Worm (Caenorhabditis elegans): Measurements from ENCODE around the gene srt-11.

Gene srt-11

DNA sequence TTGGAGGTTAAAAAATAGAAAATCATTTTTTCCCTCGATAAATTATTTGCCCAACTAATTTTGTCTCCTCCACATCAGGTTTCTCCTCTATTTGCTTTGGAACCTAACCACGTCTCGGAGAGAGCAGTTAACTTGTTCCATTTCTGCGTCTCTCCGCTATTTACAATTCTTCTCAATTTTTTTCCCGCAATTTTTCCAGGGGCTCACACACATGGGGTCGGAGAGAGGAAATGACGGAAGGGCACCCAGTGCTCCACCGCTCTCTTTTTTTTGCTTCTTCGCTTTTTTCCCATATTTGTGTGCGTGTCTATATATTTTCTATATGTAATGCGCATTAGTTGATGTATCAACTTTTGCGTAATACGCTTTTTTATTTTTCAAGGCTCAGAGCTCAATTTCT is 4.8 kb downstream of the srt-11 start (continued):
- TF ChIP-seq efl-1 (optimal IDR thresholded peaks at IDR 0.05) = peak; percentile 42 to 45
- peak; percentile 27 to 35 for TF ChIP-seq efl-1 (GFP tag; optimal IDR thresholded peaks at IDR 0.05 in 1 of 2)
- TF ChIP-seq snu-23 (GFP tag; optimal IDR thresholded peaks at IDR 0.05) = no peak
- TF ChIP-seq unc-30 (tag; optimal IDR thresholded peaks at IDR 0.05) = no peak
- TF ChIP-seq dpl-1 (GFP tag; optimal IDR thresholded peaks at IDR 0.05) = peak in 1 of 3 experiments; percentile 62
- TF ChIP-seq ces-1 (GFP tag; optimal IDR thresholded peaks at IDR 0.05) = no peak
- TF ChIP-seq nhr-84 (tag; optimal IDR thresholded peaks at IDR 0.05) = no peak
- no peak for TF ChIP-seq lin-13 (GFP tag; optimal IDR thresholded peaks at IDR 0.05)
- TF ChIP-seq zag-1 (tag; optimal IDR thresholded peaks at IDR 0.05) = no peak
- no peak for TF ChIP-seq unc-130 (tag; optimal IDR thresholded peaks at IDR 0.05)
- TF ChIP-seq lin-39 (tag; optimal IDR thresholded peaks at IDR 0.05) = no peak
- TF ChIP-seq zip-4 (GFP tag; optimal IDR thresholded peaks at IDR 0.05) = no peak
- no peak for TF ChIP-seq nhr-85 (tag)
- TF ChIP-seq sptf-1 (tag; optimal IDR thresholded peaks at IDR 0.05) = no peak
- TF ChIP-seq nhr-47 (tag; optimal IDR thresholded peaks at IDR 0.05) = peak; percentile 33
- no peak for TF ChIP-seq C16A3.4 (tag; optimal IDR thresholded peaks at IDR 0.05)
- TF ChIP-seq nhr-90 (tag; optimal IDR thresholded peaks at IDR 0.05; ENCODE audit: poor library complexity) = no peak
- TF ChIP-seq tlp-1 (tag; optimal IDR thresholded peaks at IDR 0.05) = no peak
- no peak for TF ChIP-seq dsc-1 (tag; optimal IDR thresholded peaks at IDR 0.05)
- TF ChIP-seq sox-4 (tag; optimal IDR thresholded peaks at IDR 0.05) = no peak
- TF ChIP-seq ceh-82 (tag; optimal IDR thresholded peaks at IDR 0.05) = peak in 1 of 3 experiments; percentile 43
- TF ChIP-seq mep-1 (tag; optimal IDR thresholded peaks at IDR 0.05) = no peak
- no peak for TF ChIP-seq grh-1 (GFP tag; IDR thresholded peaks at IDR 0.05)
- TF ChIP-seq Y116A8C.19 (tag; optimal IDR thresholded peaks at IDR 0.05; ENCODE audit: borderline replicate concordance) = no peak
- TF ChIP-seq ceh-88 (GFP tag; IDR thresholded peaks at IDR 0.05) = no peak
- no peak for TF ChIP-seq nhr-20 (tag; optimal IDR thresholded peaks at IDR 0.05)
- no peak for TF ChIP-seq hpl-2 (GFP tag; optimal IDR thresholded peaks at IDR 0.05)
- no peak for TF ChIP-seq skn-1 (tag; optimal IDR thresholded peaks at IDR 0.05)
- peak in 1 of 2 experiments; percentile 42 for TF ChIP-seq mdl-1 (tag; optimal IDR thresholded peaks at IDR 0.05)
- no peak for TF ChIP-seq aha-1 (tag; optimal IDR thresholded peaks at IDR 0.05)
- no peak for TF ChIP-seq lin-35 (GFP tag; optimal IDR thresholded peaks at IDR 0.05)
- TF ChIP-seq elt-2 (tag; optimal IDR thresholded peaks at IDR 0.05) = no peak
- no peak for TF ChIP-seq ztf-11 (tag; optimal IDR thresholded peaks at IDR 0.05)
- peak; percentile 58 for TF ChIP-seq fkh-10 (GFP tag; optimal IDR thresholded peaks at IDR 0.05)

DNA sequence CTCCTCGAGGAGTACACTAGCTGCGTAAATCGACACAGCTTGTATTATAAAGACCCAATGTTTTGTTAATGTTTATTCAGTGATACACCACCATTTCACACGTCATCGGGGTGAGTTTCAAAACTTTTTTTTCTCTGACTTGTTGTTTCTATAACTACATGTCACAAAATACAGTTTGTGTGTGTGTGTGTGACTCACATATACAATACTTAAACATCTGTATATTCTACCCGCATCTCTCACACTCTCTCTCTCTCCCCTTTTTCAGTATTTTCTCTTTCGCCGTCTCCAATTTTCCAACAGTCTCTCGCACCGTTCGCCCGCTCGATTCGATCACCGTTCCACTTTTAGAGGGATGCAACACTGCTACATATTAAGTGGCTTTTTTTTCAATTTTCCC is 5.7 kb downstream of the srt-11 start:
- TF ChIP-seq fos-1 (tag; optimal IDR thresholded peaks at IDR 0.05) (no peak), fkh-10 (GFP tag; optimal IDR thresholded peaks at IDR 0.05) (no peak), C16A3.4 (tag; optimal IDR thresholded peaks at IDR 0.05) (no peak), F16B12.6 (tag; optimal IDR thresholded peaks at IDR 0.05) (no peak), lin-35 (GFP tag; optimal IDR thresholded peaks at IDR 0.05) (peak in 1 of 2 experiments; percentile 27), ztf-4 (tag; optimal IDR thresholded peaks at IDR 0.05) (no peak), hlh-4 (tag; optimal IDR thresholded peaks at IDR 0.05) (no peak), elt-2 (tag; optimal IDR thresholded peaks at IDR 0.05) (peak; percentile 7), snpc-4 (tag; optimal IDR thresholded peaks at IDR 0.05) (no peak), lin-14 (GFP tag; optimal IDR thresholded peaks at IDR 0.05) (peak; percentile 44), jun-1 (tag; optimal IDR thresholded peaks at IDR 0.05) (peak; percentile 23)

DNA sequence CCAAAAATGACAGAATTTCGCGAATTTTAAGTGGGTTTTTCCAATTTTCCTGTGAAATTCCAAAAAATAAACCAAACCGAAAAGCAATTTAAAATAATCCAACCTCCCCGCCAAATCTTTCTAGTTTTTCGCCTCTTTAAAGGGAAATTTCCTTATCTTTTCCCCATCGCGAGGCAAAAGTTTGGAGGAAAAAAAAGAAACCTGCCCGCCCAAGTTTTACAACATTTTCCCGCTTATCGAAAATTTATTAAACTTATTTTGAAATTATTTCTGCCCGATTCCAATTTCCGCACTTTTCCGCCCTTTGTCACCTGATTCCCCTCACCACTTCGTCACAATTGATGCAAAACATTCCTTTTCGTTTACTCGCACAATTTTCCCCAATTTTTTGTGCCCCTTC is 6.4 kb downstream of the srt-11 start, which contains the start of gene osta-3:
osta-3 (plus strand) TSS at position 301 of the 400 bp plus-strand sequence.
- TF ChIP-seq efl-1 (optimal IDR thresholded peaks at IDR 0.05) = no peak
- peak in 1 of 2 experiments; percentile 21 for TF ChIP-seq efl-1 (GFP tag; optimal IDR thresholded peaks at IDR 0.05 in 1 of 2)
- TF ChIP-seq nhr-77 (tag; optimal IDR thresholded peaks at IDR 0.05) = peak; percentile 3
- TF ChIP-seq lin-14 (GFP tag; optimal IDR thresholded peaks at IDR 0.05) = peak; percentile 11
- no peak for TF ChIP-seq aha-1 (tag; optimal IDR thresholded peaks at IDR 0.05)
